Fruit fly (Drosophila melanogaster): Measurements from ENCODE around the gene CG8852.

Gene CG8852

dm6 chr2L:3573172-3573755 lies 48.3 kb downstream of the CG8852 start (continued):
- TF ChIP-seq sob (GFP tag; IDR thresholded peaks at IDR 0.05) (peak; percentile 78), Neu2 (GFP tag; optimal IDR thresholded peaks at IDR 0.05; ENCODE audit: borderline replicate concordance) (no peak), Side (GFP tag; optimal IDR thresholded peaks at IDR 0.05) (peak; percentile 41), p53 (GFP tag; optimal IDR thresholded peaks at IDR 0.05) (no peak), dpn (GFP tag; optimal IDR thresholded peaks at IDR 0.05) (peak; percentile 50 to 52), CG10267 (tag; optimal IDR thresholded peaks at IDR 0.05) (peak; percentile 27), CG5180 (GFP tag; optimal IDR thresholded peaks at IDR 0.05) (peak; percentile 42), HmgZ (tag; optimal IDR thresholded peaks at IDR 0.05) (peak; percentile 11), Sry-β (GFP tag; optimal IDR thresholded peaks at IDR 0.05) (no peak), mirr (GFP tag; optimal IDR thresholded peaks at IDR 0.05) (no peak), CG17912 (GFP tag; optimal IDR thresholded peaks at IDR 0.05) (no peak), Dref (GFP tag; IDR thresholded peaks at IDR 0.05) (no peak), CG18619 (GFP tag; optimal IDR thresholded peaks at IDR 0.05) (peak; percentile 34), CG16815 (GFP tag; optimal IDR thresholded peaks at IDR 0.05) (peak; percentile 37), toy (GFP tag; IDR thresholded peaks at IDR 0.05) (no peak), CG4328 (GFP tag; optimal IDR thresholded peaks at IDR 0.05) (peak; percentile 24), CG14710 (tag; optimal IDR thresholded peaks at IDR 0.05) (peak; percentile 57), gsb-n (tag; optimal IDR thresholded peaks at IDR 0.05) (peak; percentile 44), Abd-B (GFP tag; optimal IDR thresholded peaks at IDR 0.05) (peak; percentile 44), eyg (GFP tag; optimal IDR thresholded peaks at IDR 0.05) (no peak), phol (tag; optimal IDR thresholded peaks at IDR 0.05) (peak; percentile 83), CG31388 (GFP tag; optimal IDR thresholded peaks at IDR 0.05) (no peak), chn (GFP tag; optimal IDR thresholded peaks at IDR 0.05) (peak; percentile 48), danr (GFP tag; IDR thresholded peaks at IDR 0.05) (peak; percentile 52; the same call in 1 of the 2 replicates), CG4820 (GFP tag; optimal IDR thresholded peaks at IDR 0.05) (peak; percentile 74), CG14050 (GFP tag; IDR thresholded peaks at IDR 0.05) (no peak; the same call in 2 of the 3 replicates), CG8388 (GFP tag; optimal IDR thresholded peaks at IDR 0.05) (peak; percentile 71), CG31224 (GFP tag; IDR thresholded peaks at IDR 0.05) (no peak), CG1603 (tag; optimal IDR thresholded peaks at IDR 0.05) (peak; percentile 78), CG13424 (tag; optimal IDR thresholded peaks at IDR 0.05) (peak; percentile 84), CG8478 (optimal IDR thresholded peaks at IDR 0.05) (no peak), CG13287 (GFP tag; IDR thresholded peaks at IDR 0.05; ENCODE audit: partially characterized antibody) (no peak), fd102C (GFP tag; optimal IDR thresholded peaks at IDR 0.05) (no peak), unpg (GFP tag; optimal IDR thresholded peaks at IDR 0.05) (peak; percentile 77), seq (GFP tag; IDR thresholded peaks at IDR 0.05) (peak; percentile 66), Mrtf (GFP tag; IDR thresholded peaks at IDR 0.05) (no peak; the same call in 2 of the 3 replicates), Stat92E (GFP tag; optimal IDR thresholded peaks at IDR 0.05) (no peak), Adf1 (GFP tag; IDR thresholded peaks at IDR 0.05) (no peak), bbx (GFP tag; IDR thresholded peaks at IDR 0.05; ENCODE audit: partially characterized antibody) (no peak), ap (GFP tag; IDR thresholded peaks at IDR 0.05) (no peak), CG6683 (GFP tag; optimal IDR thresholded peaks at IDR 0.05) (peak; percentile 13), CG4854 (GFP tag; optimal IDR thresholded peaks at IDR 0.05) (no peak), Opbp (GFP tag; IDR thresholded peaks at IDR 0.05; ENCODE audit: partially characterized antibody) (0 out of 3 replicates have a peak, but pooled peaks have one; percentile 17), MBD-R2 (GFP tag; IDR thresholded peaks at IDR 0.05) (no peak), CG7987 (GFP tag; optimal IDR thresholded peaks at IDR 0.05) (no peak), CG4707 (GFP tag; optimal IDR thresholded peaks at IDR 0.05) (no peak), Max (GFP tag; optimal IDR thresholded peaks at IDR 0.05) (peak; percentile 1), CG32767 (GFP tag; IDR thresholded peaks at IDR 0.05) (peak; percentile 77), hbn (GFP tag; IDR thresholded peaks at IDR 0.05; ENCODE audit: partially characterized antibody) (no peak)

Measured in whole organism, embryonic.